Worm (Caenorhabditis elegans) whole organism, early embryonic: ENCODE measurements around the gene abu-7.

Experiments
- B0310.2 ChIP-seq: sonication (generic microtip); optimal IDR thresholded peaks from 2 replicates; lab custom pipeline; 2016; ENCODE audit warnings: mild to moderate bottlenecking, missing genetic modification characterization, missing compliant biosample characterization
- F13C5.2 ChIP-seq: sonication (generic microtip); optimal IDR thresholded peaks from 2 replicates; lab custom pipeline; 2017; ENCODE audit warnings: mild to moderate bottlenecking, missing genetic modification characterization, inconsistent platforms, missing compliant biosample characterization
- ama-1 ChIP-seq: fragments of 150-350 bp; optimal IDR thresholded peaks from 2 replicates; lab custom pipeline; 2014
- ceh-13 ChIP-seq: fragments of 200-800 bp; sonication (Bioruptor generic); optimal IDR thresholded peaks from 2 replicates; lab custom pipeline; 2018; ENCODE audit warnings: mild to moderate bottlenecking, missing genetic modification characterization, missing compliant biosample characterization
- ceh-36 ChIP-seq: sonication (generic microtip); optimal IDR thresholded peaks from 2 replicates; lab custom pipeline; 2016; ENCODE audit warnings: missing genetic modification characterization, inconsistent platforms, missing compliant biosample characterization
- ets-7 ChIP-seq: sonication (generic microtip); optimal IDR thresholded peaks from 2 replicates; lab custom pipeline; 2016; ENCODE audit warnings: missing genotype, missing genetic modification characterization, missing compliant biosample characterization
- flt-1 ChIP-seq: fragments of 200-800 bp; sonication (Bioruptor generic); IDR thresholded peaks from 2 replicates; pipeline ENCODE4 v1.3.6; 2022; ENCODE audit warnings: missing genetic modification characterization, missing compliant biosample characterization
- hmbx-1 ChIP-seq: sonication (generic microtip); optimal IDR thresholded peaks from 2 replicates; lab custom pipeline; 2016; ENCODE audit warnings: mild to moderate bottlenecking, missing genetic modification characterization, missing compliant biosample characterization
- hnd-1 ChIP-seq: sonication (generic microtip); optimal IDR thresholded peaks from 2 replicates; lab custom pipeline; 2016; ENCODE audit warnings: missing genetic modification characterization, missing compliant biosample characterization
- scrt-1 ChIP-seq: fragments of 200-800 bp; sonication (Bioruptor generic); IDR thresholded peaks from 2 replicates; pipeline ENCODE4 v1.3.6; 2022; ENCODE audit warnings: missing genetic modification characterization, missing compliant biosample characterization
- sea-1 ChIP-seq: fragments of 200-800 bp; sonication (Bioruptor generic); conservative IDR thresholded peaks from 2 replicates; pipeline ENCODE4 v1.3.6; 2022; ENCODE audit warnings: missing genetic modification characterization, missing compliant biosample characterization
- tbx-11 ChIP-seq: fragments of 200-800 bp; sonication (Bioruptor generic); IDR thresholded peaks from 2 replicates; pipeline ENCODE4 v1.3.6; 2022; ENCODE audit warnings: missing genetic modification characterization, missing compliant biosample characterization
- tbx-37 ChIP-seq: fragments of 200-800 bp; sonication (Bioruptor generic); conservative IDR thresholded peaks from 2 replicates; pipeline ENCODE4 v1.3.6; 2022; ENCODE audit warnings: missing genetic modification reagents, missing genetic modification characterization, missing compliant biosample characterization
- tra-4 ChIP-seq: sonication (generic microtip); optimal IDR thresholded peaks from 2 replicates; lab custom pipeline; 2017; ENCODE audit warnings: missing genetic modification characterization, missing compliant biosample characterization

- TF ChIP-seq sea-1 (GFP tag; lab: Robert Waterston, UW), result no peak
- TF ChIP-seq ceh-36 (tag; lab: Kevin White, UChicago), result no peak
- no peak for TF ChIP-seq hnd-1
- no peak for TF ChIP-seq F13C5.2
- TF ChIP-seq tra-4 (tag; lab: Kevin White, UChicago), result no peak
- no peak for TF ChIP-seq flt-1
- no peak for TF ChIP-seq ceh-13 (GFP tag; lab: Kevin White, UChicago)
- TF ChIP-seq ets-7 (tag; lab: Kevin White, UChicago), result no peak
- TF ChIP-seq ama-1 (lab: Kevin White, UChicago), result no peak
- no peak for TF ChIP-seq hmbx-1
- no peak for TF ChIP-seq tbx-37 (GFP tag; lab: Robert Waterston, UW)
- no peak for TF ChIP-seq scrt-1 (GFP tag; lab: Robert Waterston, UW)
- TF ChIP-seq B0310.2 (tag; lab: Kevin White, UChicago), result no peak
- TF ChIP-seq tbx-11 (GFP tag; lab: Robert Waterston, UW), result no peak
Measured at ce11 chrV:5165426-5165825, 844 bp upstream of the abu-7 start, which contains the start of gene srw-140.
